Worm (Caenorhabditis elegans) whole organism, L4 larva: ENCODE results near the gene clc-8.

Source experiments
- duxl-1 ChIP-seq: sonication (generic microtip); optimal IDR thresholded peaks from 2 replicates; lab custom pipeline; 2016; ENCODE audit warnings: mild to moderate bottlenecking, missing genetic modification characterization, moderate library complexity, missing compliant biosample characterization; ENCODE audit not compliant: poor library complexity
- dve-1 ChIP-seq: sonication (generic microtip); optimal IDR thresholded peaks from 2 replicates; lab custom pipeline; 2017; ENCODE audit warnings: antibody characterized with exemption, mild to moderate bottlenecking, missing genetic modification characterization, missing compliant biosample characterization; ENCODE audit not compliant: insufficient read depth
- hmg-1.1 ChIP-seq: fragments of 200-800 bp; sonication (Bioruptor generic); IDR thresholded peaks from 2 replicates; pipeline ENCODE4 v1.3.6; 2022; ENCODE audit warnings: missing genetic modification reagents, missing genetic modification characterization, missing compliant biosample characterization
- lin-29 ChIP-seq: fragments of 200-800 bp; sonication (Bioruptor generic); IDR thresholded peaks from 2 replicates; pipeline ENCODE4 v1.3.6; 2022; ENCODE audit warnings: missing genetic modification reagents, missing genetic modification characterization, missing compliant biosample characterization
- nhr-28 ChIP-seq: fragments of 150-350 bp; optimal IDR thresholded peaks from 2 replicates; lab custom pipeline; 2014; ENCODE audit warnings: missing biosample characterization, missing genetic modification characterization
- pqm-1 ChIP-seq: sonication (generic microtip); optimal IDR thresholded peaks from 2 replicates; lab custom pipeline; 2017; ENCODE audit warnings: missing biosample characterization, missing genetic modification characterization

- TF ChIP-seq hmg-1.1 (GFP tag; lab: Robert Waterston, UW) (no peak), duxl-1 (tag; lab: Kevin White, UChicago) (no peak), nhr-28 (tag; lab: Kevin White, UChicago) (no peak), lin-29 (no peak), dve-1 (tag; lab: Kevin White, UChicago) (no peak), pqm-1 (no peak)
Observed at ce11 chrIV:14394812-14395211, 874 bp downstream of the clc-8 start.
